Worm (Caenorhabditis elegans): ENCODE measurements around the gene Y69A2AR.1.
A peak's percentile ranks its signal among the peaks of the same experiment; 100 is the strongest.
"Not testable (repeated sequence)": the region's sequence is repeated elsewhere in the genome, so short reads cannot be mapped to it uniquely, and the experiment has no call there.

Y69A2AR.1 gene

ce11 chrIV:2664901-2665201 is 2.0 kb upstream of the Y69A2AR.1 start:
- TF ChIP-seq nhr-21 (tag; optimal IDR thresholded peaks at IDR 0.05), result no peak

- TF ChIP-seq lsy-2 (tag; optimal IDR thresholded peaks at IDR 0.05) (peak in 1 of 2 experiments; percentile 8), F13H6.1 (tag; optimal IDR thresholded peaks at IDR 0.05) (peak; percentile 47), nhr-129 (tag; optimal IDR thresholded peaks at IDR 0.05) (peak; percentile 25), sma-9 (GFP tag; optimal IDR thresholded peaks at IDR 0.05) (peak; percentile 42), sma-9 (tag; optimal IDR thresholded peaks at IDR 0.05) (no peak), nhr-10 (tag; optimal IDR thresholded peaks at IDR 0.05) (no peak)
These were observed 1.4 kb upstream of the Y69A2AR.1 start for ce11 chrIV:2665388-2665978.

- TF ChIP-seq skn-1 (tag; optimal IDR thresholded peaks at IDR 0.05) (no peak), Y55F3AM.14 (GFP tag; optimal IDR thresholded peaks at IDR 0.05) (no peak), nhr-129 (tag; optimal IDR thresholded peaks at IDR 0.05) (peak; percentile 23), snpc-4 (tag; optimal IDR thresholded peaks at IDR 0.05) (no peak), peb-1 (tag; optimal IDR thresholded peaks at IDR 0.05) (no peak), unc-55 (GFP tag; optimal IDR thresholded peaks at IDR 0.05) (peak; percentile 40), gmeb-1 (tag; optimal IDR thresholded peaks at IDR 0.05) (peak; percentile 13), ZK546.5 (tag; optimal IDR thresholded peaks at IDR 0.05) (no peak), crh-2 (tag; optimal IDR thresholded peaks at IDR 0.05) (no peak), ceh-16 (tag; optimal IDR thresholded peaks at IDR 0.05) (no peak)
These were observed 723 bp upstream of the Y69A2AR.1 start for ce11 chrIV:2666127-2666526.

- peak; percentile 80 for TF ChIP-seq gmeb-1 (tag; optimal IDR thresholded peaks at IDR 0.05)
- TF ChIP-seq peb-1 (tag; optimal IDR thresholded peaks at IDR 0.05), result no peak
- peak; percentile 37 for TF ChIP-seq unc-55 (GFP tag; optimal IDR thresholded peaks at IDR 0.05)
- TF ChIP-seq lsy-2 (tag; optimal IDR thresholded peaks at IDR 0.05), result peak in 1 of 2 experiments; percentile 48
These were observed 3.8 kb downstream of the Y69A2AR.1 start for ce11 chrIV:2670664-2671063.

ce11 chrIV:2674915-2675314 is 8.1 kb downstream of the Y69A2AR.1 start, which contains the start of gene gpx-4:
Gene gpx-4 (minus strand): TSS chrIV:2675015.
- not testable (repeated sequence) for TF ChIP-seq sem-4, mbf-1, lin-39 (tag; optimal IDR thresholded peaks at IDR 0.05)

ce11 chrIV:2676281-2676680 is 9.4 kb downstream of the Y69A2AR.1 start, which contains the start of gene Y94H6A.3:
Gene Y94H6A.3 (plus strand): TSS chrIV:2676512.
- TF ChIP-seq nhr-129 (tag; optimal IDR thresholded peaks at IDR 0.05) (peak; percentile 56), Y55F3AM.14 (GFP tag; optimal IDR thresholded peaks at IDR 0.05) (no peak), elt-3 (tag; optimal IDR thresholded peaks at IDR 0.05) (no peak), crh-2 (tag; optimal IDR thresholded peaks at IDR 0.05) (peak; percentile 90), blmp-1 (tag; optimal IDR thresholded peaks at IDR 0.05; ENCODE audit: insufficient read depth) (peak; percentile 41), nhr-6 (tag; optimal IDR thresholded peaks at IDR 0.05) (peak; percentile 62), C34F6.9 (tag; optimal IDR thresholded peaks at IDR 0.05) (peak; percentile 92), elt-1 (tag; optimal IDR thresholded peaks at IDR 0.05) (no peak), unc-39 (tag; optimal IDR thresholded peaks at IDR 0.05) (no peak), aly-2 (tag; optimal IDR thresholded peaks at IDR 0.05) (no peak), ceh-16 (tag; optimal IDR thresholded peaks at IDR 0.05) (no peak), ceh-82 (tag; optimal IDR thresholded peaks at IDR 0.05) (peak; percentile 80), zag-1 (tag; optimal IDR thresholded peaks at IDR 0.05) (peak; percentile 40), ama-1 (optimal IDR thresholded peaks at IDR 0.05) (peak; percentile 65), skn-1 (tag; optimal IDR thresholded peaks at IDR 0.05) (no peak), nhr-11 (tag; optimal IDR thresholded peaks at IDR 0.05) (no peak), sem-4 (tag; optimal IDR thresholded peaks at IDR 0.05) (peak; percentile 62), mab-5 (tag; optimal IDR thresholded peaks at IDR 0.05) (peak; percentile 86), mbf-1 (tag; optimal IDR thresholded peaks at IDR 0.05) (no peak), snpc-4 (tag; optimal IDR thresholded peaks at IDR 0.05) (peak; percentile 70), sma-9 (GFP tag; optimal IDR thresholded peaks at IDR 0.05) (no peak), sma-9 (tag; optimal IDR thresholded peaks at IDR 0.05) (no peak), unc-62 (GFP tag; optimal IDR thresholded peaks at IDR 0.05) (no peak), F13H6.1 (tag; optimal IDR thresholded peaks at IDR 0.05) (peak; percentile 75), nhr-12 (tag; optimal IDR thresholded peaks at IDR 0.05) (no peak), nhr-237 (tag; optimal IDR thresholded peaks at IDR 0.05) (peak; percentile 30), alr-1 (tag; optimal IDR thresholded peaks at IDR 0.05) (no peak), ZK546.5 (tag; optimal IDR thresholded peaks at IDR 0.05) (peak; percentile 35), fos-1 (tag; optimal IDR thresholded peaks at IDR 0.05) (peak; percentile 49), egl-27 (tag; optimal IDR thresholded peaks at IDR 0.05) (peak; percentile 76), lin-13 (GFP tag; optimal IDR thresholded peaks at IDR 0.05) (peak; percentile 94), dmd-4 (tag; optimal IDR thresholded peaks at IDR 0.05) (no peak), ztf-11 (tag; optimal IDR thresholded peaks at IDR 0.05) (no peak), nhr-10 (tag; optimal IDR thresholded peaks at IDR 0.05) (peak; percentile 80), lin-11 (tag; optimal IDR thresholded peaks at IDR 0.05) (peak; percentile 86), lsy-2 (tag; optimal IDR thresholded peaks at IDR 0.05) (peak; percentile 93 to 95), nhr-23 (tag; optimal IDR thresholded peaks at IDR 0.05) (no peak)
